Fruit fly (Drosophila melanogaster) whole organism, embryonic: ENCODE data around the gene AIMP2.
A peak's percentile ranks its signal among the peaks of the same experiment; 100 is the strongest.

Experiments used
- Abd-B ChIP-seq: fragments of 200-800 bp; sonication (Bioruptor generic); optimal IDR thresholded peaks from 2 replicates; lab custom pipeline; 2018; ENCODE audit warnings: missing biosample characterization, mild to moderate bottlenecking, missing genetic modification characterization, moderate library complexity
- CG10209 ChIP-seq: fragments of 200-800 bp; sonication (Bioruptor generic); optimal IDR thresholded peaks from 3 replicates; lab custom pipeline; 2017; ENCODE audit warnings: missing biosample characterization, mild to moderate bottlenecking, missing genetic modification characterization, missing genetic modification reagents
- CG10321 ChIP-seq: fragments of 200-800 bp; sonication (Bioruptor generic); IDR thresholded peaks from 2 replicates; pipeline ENCODE4 v1.3.6; 2022; ENCODE audit warnings: missing biosample characterization, missing genetic modification characterization
- CG10979 ChIP-seq: fragments of 200-800 bp; sonication (Bioruptor generic); optimal IDR thresholded peaks from 2 replicates; lab custom pipeline; 2018; ENCODE audit warnings: missing biosample characterization, mild to moderate bottlenecking, missing genetic modification characterization, moderate library complexity
- CG11085 ChIP-seq: fragments of 200-800 bp; sonication (Bioruptor generic); IDR thresholded peaks from 2 replicates; pipeline ENCODE4 v1.3.6; 2022; ENCODE audit warnings: missing biosample characterization, missing genetic modification characterization
- CG11247 ChIP-seq: fragments of 200-800 bp; sonication (Bioruptor generic); IDR thresholded peaks from 2 replicates; pipeline ENCODE4 v1.3.6; 2022; ENCODE audit warnings: missing biosample characterization, missing genetic modification characterization
- CG11398 ChIP-seq: fragments of 200-800 bp; sonication (Bioruptor generic); optimal IDR thresholded peaks from 2 replicates; lab custom pipeline; 2016; ENCODE audit warnings: missing biosample characterization, missing genetic modification characterization
- CG11504 ChIP-seq: fragments of 200-800 bp; sonication (Bioruptor generic); optimal IDR thresholded peaks from 3 replicates; lab custom pipeline; 2019; ENCODE audit warnings: missing biosample characterization, mild to moderate bottlenecking, missing genetic modification characterization, moderate library complexity
- CG13894 ChIP-seq: fragments of 200-800 bp; sonication (Bioruptor generic); optimal IDR thresholded peaks from 3 replicates; lab custom pipeline; 2018; ENCODE audit warnings: missing biosample characterization, mild to moderate bottlenecking, missing genetic modification characterization, moderate library complexity
- CG14965 ChIP-seq: fragments of 200-800 bp; sonication (Bioruptor generic); optimal IDR thresholded peaks from 2 replicates; lab custom pipeline; 2016; ENCODE audit warnings: missing biosample characterization, missing genetic modification characterization, borderline replicate concordance
- CG17186 ChIP-seq: fragments of 200-800 bp; sonication (Bioruptor generic); optimal IDR thresholded peaks from 3 replicates; lab custom pipeline; 2017; ENCODE audit warnings: missing biosample characterization, missing genetic modification reagents, missing genetic modification characterization
- CG1792 ChIP-seq: fragments of 200-800 bp; sonication (Bioruptor generic); optimal IDR thresholded peaks from 2 replicates; lab custom pipeline; 2016; ENCODE audit warnings: missing biosample characterization, missing genetic modification characterization
- CG18764 ChIP-seq: fragments of 200-800 bp; sonication (Bioruptor generic); optimal IDR thresholded peaks from 3 replicates; lab custom pipeline; 2016; ENCODE audit warnings: missing biosample characterization, missing genetic modification characterization
- CG31441 ChIP-seq: fragments of 200-800 bp; sonication (Bioruptor generic); IDR thresholded peaks from 2 replicates; pipeline ENCODE4 v1.3.6; 2022; ENCODE audit warnings: missing biosample characterization, missing genetic modification characterization
- CG6791 ChIP-seq: fragments of 200-800 bp; sonication (Bioruptor generic); IDR thresholded peaks from 3 replicates; pipeline ENCODE4 v1.3.6; 2022; ENCODE audit warnings: missing biosample characterization, missing genetic modification characterization; ENCODE audit not compliant: partially characterized antibody
- CG6854 ChIP-seq: fragments of 200-800 bp; sonication (Bioruptor generic); optimal IDR thresholded peaks from 3 replicates; lab custom pipeline; 2017; ENCODE audit warnings: missing biosample characterization, mild to moderate bottlenecking, missing genetic modification characterization
- CG7786 ChIP-seq: fragments of 200-800 bp; sonication (Bioruptor generic); optimal IDR thresholded peaks from 2 replicates; lab custom pipeline; 2016; ENCODE audit warnings: missing biosample characterization, missing genetic modification characterization
- CG8290 ChIP-seq, 3 experiments: fragments of 200-800 bp; sonication (Bioruptor generic); optimal IDR thresholded peaks; 2 replicates each; lab custom pipeline; 2016 to 2019; ENCODE audit warnings: missing biosample characterization in 3 of 3, missing genetic modification characterization in 3 of 3, mild to moderate bottlenecking in 2 of 3, moderate library complexity in 1 of 3
- CG8478 ChIP-seq: fragments of >200 bp; optimal IDR thresholded peaks from 2 replicates; lab custom pipeline; 2018
- CG8924 ChIP-seq: fragments of 200-800 bp; optimal IDR thresholded peaks from 3 replicates; lab custom pipeline; 2019; ENCODE audit warnings: missing biosample characterization, mild to moderate bottlenecking, missing genetic modification characterization, moderate library complexity
- CG9609 ChIP-seq: fragments of 200-800 bp; sonication (Bioruptor generic); optimal IDR thresholded peaks from 3 replicates; lab custom pipeline; 2016; ENCODE audit warnings: missing biosample characterization, missing genetic modification characterization
- Doc2 ChIP-seq: fragments of 200-800 bp; sonication (Bioruptor generic); IDR thresholded peaks from 2 replicates; pipeline ENCODE4 v1.3.6; 2022; ENCODE audit warnings: missing biosample characterization, missing genetic modification characterization
- Ets97D ChIP-seq: fragments of 200-800 bp; sonication (Bioruptor generic); optimal IDR thresholded peaks from 3 replicates; lab custom pipeline; 2016; ENCODE audit warnings: missing biosample characterization, missing genetic modification characterization
- Fer2 ChIP-seq: fragments of 200-800 bp; sonication (Bioruptor generic); optimal IDR thresholded peaks from 2 replicates; lab custom pipeline; 2018; ENCODE audit warnings: missing biosample characterization, mild to moderate bottlenecking, missing genetic modification characterization, moderate library complexity
- HLHmδ ChIP-seq: fragments of 200-800 bp; sonication (Bioruptor generic); optimal IDR thresholded peaks from 2 replicates; lab custom pipeline; 2018; ENCODE audit warnings: missing biosample characterization, mild to moderate bottlenecking, missing genetic modification characterization, moderate library complexity
- Hmx ChIP-seq: fragments of 200-800 bp; sonication (Bioruptor generic); optimal IDR thresholded peaks from 2 replicates; lab custom pipeline; 2016; ENCODE audit warnings: missing biosample characterization, missing genetic modification characterization
- NK7.1 ChIP-seq: fragments of 200-800 bp; sonication (Bioruptor generic); optimal IDR thresholded peaks from 3 replicates; lab custom pipeline; 2016; ENCODE audit warnings: missing biosample characterization, missing genetic modification characterization
- Neu2 ChIP-seq: fragments of 200-800 bp; sonication (Bioruptor generic); optimal IDR thresholded peaks from 3 replicates; lab custom pipeline; 2016; ENCODE audit warnings: missing biosample characterization, missing genetic modification characterization, borderline replicate concordance
- Pdp1 ChIP-seq, 2 experiments: fragments of 200-800 bp; sonication (Bioruptor generic); optimal IDR thresholded peaks; 3 replicates each; lab custom pipeline; 2016; ENCODE audit warnings: missing biosample characterization in 2 of 2, missing genetic modification characterization in 2 of 2, mild to moderate bottlenecking in 1 of 2, moderate library complexity in 1 of 2
- Stat92E ChIP-seq, 3 experiments: fragments of >200 bp in 2 of 3; fragments of 200-800 bp in 1 of 3; sonication (Bioruptor generic) in 1 of 3; optimal IDR thresholded peaks; 2 replicates each; lab custom pipeline; 2017 to 2019; ENCODE audit warnings: missing biosample characterization in 3 of 3, missing genetic modification characterization in 3 of 3, mild to moderate bottlenecking in 1 of 3, moderate library complexity in 1 of 3
- Trl ChIP-seq, 3 experiments: fragments of >200 bp in 2 of 3; fragments of 200-800 bp in 1 of 3; sonication (Bioruptor generic) in 1 of 3; optimal IDR thresholded peaks; 2 replicates in 1 of 3; 3 replicates in 2 of 3; lab custom pipeline; 2016 to 2017; ENCODE audit warnings: missing biosample characterization in 1 of 3, missing genetic modification characterization in 1 of 3
- bbx ChIP-seq: fragments of 200-800 bp; sonication (Bioruptor generic); IDR thresholded peaks from 2 replicates; pipeline ENCODE4 v1.3.6; 2022; ENCODE audit warnings: missing biosample characterization, missing genetic modification characterization; ENCODE audit not compliant: partially characterized antibody
- chinmo ChIP-seq: fragments of 200-800 bp; sonication (Bioruptor generic); IDR thresholded peaks from 4 replicates; pipeline ENCODE4 v1.3.6; 2022; ENCODE audit warnings: missing biosample characterization, missing genetic modification characterization; ENCODE audit not compliant: partially characterized antibody
- da ChIP-seq: fragments of 200-800 bp; sonication (Bioruptor generic); optimal IDR thresholded peaks from 2 replicates; lab custom pipeline; 2016; ENCODE audit warnings: missing biosample characterization, missing genetic modification characterization
- dmrt99B ChIP-seq: fragments of 200-800 bp; sonication (Bioruptor generic); optimal IDR thresholded peaks from 2 replicates; lab custom pipeline; 2018; ENCODE audit warnings: missing biosample characterization, mild to moderate bottlenecking, missing genetic modification characterization, moderate library complexity
- gfzf ChIP-seq: fragments of 200-800 bp; sonication (Bioruptor generic); optimal IDR thresholded peaks from 2 replicates; lab custom pipeline; 2016; ENCODE audit warnings: missing biosample characterization, mild to moderate bottlenecking, missing genetic modification characterization, moderate library complexity
- gsb ChIP-seq: fragments of 200-800 bp; sonication (Bioruptor generic); IDR thresholded peaks from 2 replicates; pipeline ENCODE4 v1.3.6; 2022; ENCODE audit warnings: missing biosample characterization, missing genetic modification characterization
- kah ChIP-seq: fragments of 200-800 bp; sonication (Bioruptor generic); optimal IDR thresholded peaks from 2 replicates; lab custom pipeline; 2018; ENCODE audit warnings: missing biosample characterization, mild to moderate bottlenecking, missing genetic modification characterization
- lov ChIP-seq, 2 experiments: fragments of 200-800 bp in 1 of 2; fragments of >200 bp in 1 of 2; sonication (Bioruptor generic) in 1 of 2; IDR thresholded peaks in 1 of 2; optimal IDR thresholded peaks in 1 of 2; 2 replicates in 1 of 2; 3 replicates in 1 of 2; pipeline versions ENCODE4 v1.3.6 to Lab custom; 2017 to 2022; ENCODE audit warnings: missing biosample characterization in 1 of 2, missing genetic modification characterization in 1 of 2
- pita ChIP-seq: fragments of 200-800 bp; sonication (Bioruptor generic); optimal IDR thresholded peaks from 2 replicates; lab custom pipeline; 2017; ENCODE audit warnings: missing biosample characterization, mild to moderate bottlenecking, missing genetic modification characterization
- seq ChIP-seq: fragments of 200-800 bp; sonication (Bioruptor generic); IDR thresholded peaks from 2 replicates; pipeline ENCODE4 v1.3.6; 2022; ENCODE audit warnings: missing biosample characterization, missing genetic modification characterization
- shn ChIP-seq: fragments of 200-800 bp; sonication (Bioruptor generic); optimal IDR thresholded peaks from 3 replicates; lab custom pipeline; 2016; ENCODE audit warnings: missing biosample characterization, missing genetic modification characterization
- sima ChIP-seq: fragments of 200-800 bp; sonication (Bioruptor generic); optimal IDR thresholded peaks from 2 replicates; lab custom pipeline; 2016; ENCODE audit warnings: missing biosample characterization, missing genetic modification characterization
- tll ChIP-seq, 2 experiments: fragments of 200-800 bp in 1 of 2; fragments of >200 bp in 1 of 2; sonication (Bioruptor generic) in 1 of 2; optimal IDR thresholded peaks; 2 replicates each; lab custom pipeline; 2017 to 2019; ENCODE audit warnings: missing biosample characterization in 2 of 2, missing genetic modification characterization in 2 of 2, mild to moderate bottlenecking in 1 of 2, moderate library complexity in 1 of 2
- trh ChIP-seq: fragments of 200-800 bp; sonication (Bioruptor generic); optimal IDR thresholded peaks from 2 replicates; lab custom pipeline; 2016; ENCODE audit warnings: missing biosample characterization, missing genetic modification characterization
- usp ChIP-seq: fragments of >200 bp; optimal IDR thresholded peaks from 2 replicates; lab custom pipeline; 2017; ENCODE audit warnings: missing biosample characterization, missing genetic modification characterization
- vvl ChIP-seq: fragments of 200-800 bp; sonication (Bioruptor generic); IDR thresholded peaks from 2 replicates; pipeline ENCODE4 v1.3.6; 2022; ENCODE audit warnings: missing biosample characterization, missing genetic modification characterization

Gene AIMP2

DNA sequence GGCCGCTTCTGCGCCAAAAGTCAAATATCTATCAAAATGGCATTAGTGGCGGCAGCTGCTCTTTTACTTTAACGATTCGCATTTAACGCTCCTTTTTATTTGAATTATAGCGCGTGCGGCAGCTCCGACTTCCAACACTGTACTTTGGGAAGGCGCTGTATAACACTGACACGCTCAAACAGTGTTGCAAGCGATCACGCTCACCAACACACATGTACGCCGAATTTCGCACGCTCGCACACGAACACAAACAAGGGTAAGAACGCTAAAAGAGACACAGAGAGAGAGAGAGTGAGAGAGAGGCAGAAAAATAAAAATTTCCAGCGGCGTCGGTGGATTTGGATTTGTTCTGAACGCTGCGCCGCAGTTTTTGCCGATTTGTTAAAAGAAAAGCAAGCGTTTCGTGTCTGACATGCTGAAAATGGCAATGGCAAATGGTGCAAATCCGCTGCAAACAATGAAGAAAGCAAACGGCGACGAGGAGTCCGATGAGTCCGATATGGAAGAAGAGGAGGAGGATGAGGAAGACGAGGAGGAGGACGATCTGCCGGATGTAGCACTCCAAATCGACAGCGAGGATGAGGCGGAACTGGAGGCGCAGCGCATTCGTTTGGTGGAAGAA lies 36.3 kb downstream of the AIMP2 start, which contains the start of gene Phs (continued):
- peak; percentile 78 for TF ChIP-seq seq (GFP tag; lab: Robert Waterston, UW)
- TF ChIP-seq CG1792 (GFP tag; lab: Kevin White, UChicago), result peak; percentile 71
- TF ChIP-seq CG6854 (GFP tag; lab: Kevin White, UChicago), result peak; percentile 7
- peak; percentile 60 for TF ChIP-seq CG11504
- peak; percentile 77 for TF ChIP-seq CG8290 (GFP tag; optimal IDR thresholded peaks at IDR 0.05; lab: Kevin White, UChicago)
- TF ChIP-seq CG8290 (tag; optimal IDR thresholded peaks at IDR 0.05; lab: Kevin White, UChicago), result peak; percentile 68 to 94
- peak; percentile 18 for TF ChIP-seq dmrt99B (tag; lab: Kevin White, UChicago)
- peak; percentile 52 for TF ChIP-seq CG14965
- TF ChIP-seq CG6791, result peak; percentile 78
- peak; percentile 56 for TF ChIP-seq CG8478 (lab: Kevin White, UChicago)
- TF ChIP-seq sima, result peak; percentile 21
- TF ChIP-seq Hmx (GFP tag; lab: Kevin White, UChicago), result peak; percentile 29
- no peak for TF ChIP-seq Abd-B (GFP tag; lab: Kevin White, UChicago)
- peak in 1 of 3 experiments; percentile 1 for TF ChIP-seq Stat92E (GFP tag; optimal IDR thresholded peaks at IDR 0.05; lab: Kevin White, UChicago)
- peak; percentile 38 for TF ChIP-seq CG8924 (tag; lab: Kevin White, UChicago)
- TF ChIP-seq tll (GFP tag; optimal IDR thresholded peaks at IDR 0.05; lab: Kevin White, UChicago), result no peak
- TF ChIP-seq lov (optimal IDR thresholded peaks at IDR 0.05; lab: Kevin White, UChicago), result no peak
- peak; percentile 78; the same call in 1 of the 3 replicates for TF ChIP-seq lov (GFP tag; IDR thresholded peaks at IDR 0.05; lab: Robert Waterston, UW)
- peak; percentile 70 for TF ChIP-seq CG11398 (GFP tag; lab: Kevin White, UChicago)
- TF ChIP-seq CG31441, result peak; percentile 46; the same call in 1 of the 2 replicates
- TF ChIP-seq Fer2, result peak; percentile 42
- TF ChIP-seq CG9609, result peak; percentile 91
- TF ChIP-seq CG10209 (GFP tag; lab: Kevin White, UChicago), result peak; percentile 80
- TF ChIP-seq pita (GFP tag; lab: Kevin White, UChicago), result no peak
- TF ChIP-seq CG18764, result peak; percentile 79
- TF ChIP-seq Trl (optimal IDR thresholded peaks at IDR 0.05; lab: Kevin White, UChicago), result peak; percentile 90 to 92
- TF ChIP-seq Trl (GFP tag; optimal IDR thresholded peaks at IDR 0.05; lab: Kevin White, UChicago), result peak; percentile 92
- TF ChIP-seq HLHmδ (GFP tag; lab: Kevin White, UChicago), result peak; percentile 32
- peak; percentile 89 for TF ChIP-seq Ets97D (GFP tag; lab: Kevin White, UChicago)
- peak; percentile 91 for TF ChIP-seq CG11247 (GFP tag; lab: Robert Waterston, UW)
- TF ChIP-seq Doc2 (GFP tag; lab: Robert Waterston, UW), result no peak
- peak; percentile 88 for TF ChIP-seq CG11085 (GFP tag; lab: Robert Waterston, UW)
- peak; percentile 82; the same call in 1 of the 4 replicates for TF ChIP-seq chinmo (GFP tag; lab: Robert Waterston, UW)
- TF ChIP-seq bbx (GFP tag; lab: Robert Waterston, UW), result peak; percentile 69
- TF ChIP-seq gsb (GFP tag; lab: Robert Waterston, UW), result peak; percentile 61; the same call in 1 of the 2 replicates
- TF ChIP-seq CG10321 (GFP tag; lab: Robert Waterston, UW), result 0 out of 2 replicates have a peak, but pooled peaks have one; percentile 34
- peak; percentile 63 for TF ChIP-seq CG13894 (tag; lab: Kevin White, UChicago)
- peak; percentile 93 for TF ChIP-seq CG7786 (GFP tag; lab: Kevin White, UChicago)
- TF ChIP-seq NK7.1 (GFP tag; lab: Kevin White, UChicago), result peak; percentile 80
- TF ChIP-seq Pdp1 (GFP tag; optimal IDR thresholded peaks at IDR 0.05; lab: Kevin White, UChicago), result peak; percentile 69 to 87
- TF ChIP-seq da (GFP tag; lab: Kevin White, UChicago), result peak; percentile 66
- peak; percentile 66 for TF ChIP-seq CG17186 (GFP tag; lab: Kevin White, UChicago)
- no peak for TF ChIP-seq usp (GFP tag; lab: Kevin White, UChicago)
- peak; percentile 35 for TF ChIP-seq gfzf (GFP tag; lab: Kevin White, UChicago)
- TF ChIP-seq kah (GFP tag; lab: Kevin White, UChicago), result no peak
- peak; percentile 45 for TF ChIP-seq CG10979
- TF ChIP-seq trh (GFP tag; lab: Kevin White, UChicago), result peak; percentile 52
- TF ChIP-seq Neu2 (GFP tag; lab: Kevin White, UChicago), result peak; percentile 0
- peak; percentile 93 for TF ChIP-seq shn (GFP tag; lab: Kevin White, UChicago)
- TF ChIP-seq vvl (GFP tag; lab: Robert Waterston, UW), result peak; percentile 88
